Fruit fly (Drosophila melanogaster) whole organism, embryonic: ENCODE data around the gene CG7766.

ENCODE experiments used
- Ada2b ChIP-seq: fragments of 200-800 bp; sonication (Bioruptor generic); IDR thresholded peaks from 2 replicates; pipeline ENCODE4 v1.3.6; 2022; ENCODE audit warnings: missing biosample characterization, missing genetic modification characterization
- BEAF-32 ChIP-seq: fragments of 200-800 bp; sonication (Bioruptor generic); optimal IDR thresholded peaks from 3 replicates; lab custom pipeline; 2017; ENCODE audit warnings: missing biosample characterization, missing genetic modification characterization, mild to moderate bottlenecking, moderate library complexity, missing genetic modification reagents
- CG10979 ChIP-seq: fragments of 200-800 bp; sonication (Bioruptor generic); optimal IDR thresholded peaks from 2 replicates; lab custom pipeline; 2018; ENCODE audit warnings: missing biosample characterization, mild to moderate bottlenecking, missing genetic modification characterization, moderate library complexity
- CG11398 ChIP-seq: fragments of 200-800 bp; sonication (Bioruptor generic); optimal IDR thresholded peaks from 2 replicates; lab custom pipeline; 2016; ENCODE audit warnings: missing biosample characterization, missing genetic modification characterization
- CG12236 ChIP-seq: fragments of 200-800 bp; sonication (Bioruptor generic); optimal IDR thresholded peaks from 2 replicates; lab custom pipeline; 2016; ENCODE audit warnings: missing biosample characterization, missing genetic modification characterization
- CG13424 ChIP-seq: fragments of 200-800 bp; sonication (Bioruptor generic); optimal IDR thresholded peaks from 2 replicates; lab custom pipeline; 2019; ENCODE audit warnings: missing biosample characterization, mild to moderate bottlenecking, missing genetic modification characterization, moderate library complexity
- CG14014 ChIP-seq: fragments of 200-800 bp; sonication (Bioruptor generic); IDR thresholded peaks from 2 replicates; pipeline ENCODE4 v1.3.6; 2022; ENCODE audit warnings: missing biosample characterization, missing genetic modification characterization
- CG1603 ChIP-seq: fragments of 200-800 bp; sonication (Bioruptor generic); optimal IDR thresholded peaks from 2 replicates; lab custom pipeline; 2019; ENCODE audit warnings: missing biosample characterization, mild to moderate bottlenecking, missing genetic modification characterization, moderate library complexity
- CG16779 ChIP-seq: fragments of 200-800 bp; sonication (Bioruptor generic); IDR thresholded peaks from 2 replicates; pipeline ENCODE4 v1.3.6; 2022; ENCODE audit warnings: missing biosample characterization, missing genetic modification characterization
- CG18262 ChIP-seq: fragments of 200-800 bp; optimal IDR thresholded peaks from 3 replicates; lab custom pipeline; 2019; ENCODE audit warnings: missing biosample characterization, mild to moderate bottlenecking, missing genetic modification characterization, moderate library complexity
- CG18619 ChIP-seq: fragments of 200-800 bp; sonication (Bioruptor generic); optimal IDR thresholded peaks from 3 replicates; lab custom pipeline; 2017; ENCODE audit warnings: missing biosample characterization, mild to moderate bottlenecking, missing genetic modification characterization
- CG30403 ChIP-seq: fragments of 200-800 bp; sonication (Bioruptor generic); optimal IDR thresholded peaks from 3 replicates; lab custom pipeline; 2016; ENCODE audit warnings: missing biosample characterization, missing genetic modification characterization
- CG32532 ChIP-seq: fragments of 200-800 bp; sonication (Bioruptor generic); IDR thresholded peaks from 2 replicates; pipeline ENCODE4 v1.3.6; 2022; ENCODE audit warnings: missing biosample characterization, missing genetic modification characterization
- CG3281 ChIP-seq: fragments of 200-800 bp; sonication (Bioruptor generic); optimal IDR thresholded peaks from 3 replicates; lab custom pipeline; 2017; ENCODE audit warnings: missing biosample characterization, mild to moderate bottlenecking, missing genetic modification characterization
- CG3847 ChIP-seq: fragments of 200-800 bp; sonication (Bioruptor generic); IDR thresholded peaks from 2 replicates; pipeline ENCODE4 v1.3.6; 2022; ENCODE audit warnings: missing biosample characterization, missing genetic modification characterization
- CG6791 ChIP-seq: fragments of 200-800 bp; sonication (Bioruptor generic); IDR thresholded peaks from 3 replicates; pipeline ENCODE4 v1.3.6; 2022; ENCODE audit warnings: missing biosample characterization, missing genetic modification characterization; ENCODE audit not compliant: partially characterized antibody
- CG7745 ChIP-seq: fragments of 200-800 bp; sonication (Bioruptor generic); optimal IDR thresholded peaks from 2 replicates; lab custom pipeline; 2018; ENCODE audit warnings: missing biosample characterization, mild to moderate bottlenecking, missing genetic modification characterization, moderate library complexity
- CG8281 ChIP-seq: fragments of 200-800 bp; sonication (Bioruptor generic); optimal IDR thresholded peaks from 2 replicates; lab custom pipeline; 2018; ENCODE audit warnings: missing biosample characterization, mild to moderate bottlenecking, missing genetic modification characterization, moderate library complexity
- CG8290 ChIP-seq, 3 experiments: fragments of 200-800 bp; sonication (Bioruptor generic); optimal IDR thresholded peaks; 2 replicates each; lab custom pipeline; 2016 to 2019; ENCODE audit warnings: missing biosample characterization in 3 of 3, missing genetic modification characterization in 3 of 3, mild to moderate bottlenecking in 2 of 3, moderate library complexity in 1 of 3
- D19A ChIP-seq: fragments of 200-800 bp; optimal IDR thresholded peaks from 3 replicates; lab custom pipeline; 2019; ENCODE audit warnings: missing biosample characterization, mild to moderate bottlenecking, missing genetic modification characterization, moderate library complexity
- Dfd ChIP-seq, 2 experiments: fragments of >200 bp; optimal IDR thresholded peaks; 2 replicates each; lab custom pipeline; 2017; ENCODE audit warnings: missing biosample characterization in 2 of 2, missing genetic modification characterization in 2 of 2
- Elba2 ChIP-seq: fragments of 200-800 bp; sonication (Bioruptor generic); optimal IDR thresholded peaks from 3 replicates; lab custom pipeline; 2016; ENCODE audit warnings: missing biosample characterization, missing genetic modification characterization
- Fer2 ChIP-seq: fragments of 200-800 bp; sonication (Bioruptor generic); optimal IDR thresholded peaks from 2 replicates; lab custom pipeline; 2018; ENCODE audit warnings: missing biosample characterization, mild to moderate bottlenecking, missing genetic modification characterization, moderate library complexity
- HLH3B ChIP-seq: fragments of 200-800 bp; sonication (Bioruptor generic); IDR thresholded peaks from 2 replicates; pipeline ENCODE4 v1.3.6; 2022; ENCODE audit warnings: missing biosample characterization, missing genetic modification characterization
- HLHmδ ChIP-seq: fragments of 200-800 bp; sonication (Bioruptor generic); optimal IDR thresholded peaks from 2 replicates; lab custom pipeline; 2018; ENCODE audit warnings: missing biosample characterization, mild to moderate bottlenecking, missing genetic modification characterization, moderate library complexity
- Hr39 ChIP-seq: fragments of >200 bp; optimal IDR thresholded peaks from 2 replicates; lab custom pipeline; 2017
- Jarid2 ChIP-seq: fragments of 200-800 bp; sonication (Bioruptor generic); optimal IDR thresholded peaks from 3 replicates; lab custom pipeline; 2017; ENCODE audit warnings: mild to moderate bottlenecking, missing biosample characterization, missing genetic modification reagents, missing genetic modification characterization
- Med ChIP-seq: fragments of 200-800 bp; sonication (Bioruptor generic); peaks from one replicate; lab custom pipeline; 2016; ENCODE audit warnings: missing biosample characterization, missing genetic modification characterization, mild to moderate bottlenecking, inconsistent platforms, moderate library complexity
- NC2α ChIP-seq: fragments of 200-800 bp; sonication (Bioruptor generic); optimal IDR thresholded peaks from 2 replicates; lab custom pipeline; 2016; ENCODE audit warnings: missing biosample characterization, missing genetic modification characterization
- NK7.1 ChIP-seq: fragments of 200-800 bp; sonication (Bioruptor generic); optimal IDR thresholded peaks from 3 replicates; lab custom pipeline; 2016; ENCODE audit warnings: missing biosample characterization, missing genetic modification characterization
- Sry-δ ChIP-seq: fragments of 200-800 bp; sonication (Bioruptor generic); optimal IDR thresholded peaks from 2 replicates; lab custom pipeline; 2016; ENCODE audit warnings: missing biosample characterization, missing genetic modification characterization
- TFAM ChIP-seq: fragments of 200-800 bp; sonication (Bioruptor generic); optimal IDR thresholded peaks from 2 replicates; lab custom pipeline; 2017; ENCODE audit warnings: missing biosample characterization, missing genetic modification characterization, inconsistent platforms
- aop ChIP-seq: fragments of 200-800 bp; sonication (Bioruptor generic); IDR thresholded peaks from 2 replicates; pipeline ENCODE4 v1.3.6; 2022; ENCODE audit warnings: missing biosample characterization, missing genetic modification characterization
- cas ChIP-seq: fragments of 200-800 bp; sonication (Bioruptor generic); IDR thresholded peaks from 2 replicates; pipeline ENCODE4 v1.3.6; 2022; ENCODE audit warnings: missing biosample characterization, missing genetic modification characterization
- dmrt11E ChIP-seq: fragments of 200-800 bp; sonication (Bioruptor generic); optimal IDR thresholded peaks from 3 replicates; lab custom pipeline; 2018; ENCODE audit warnings: missing biosample characterization, mild to moderate bottlenecking, missing genetic modification characterization, moderate library complexity
- dpn ChIP-seq, 2 experiments: fragments of 200-800 bp; sonication (Bioruptor generic); optimal IDR thresholded peaks; 3 replicates each; lab custom pipeline; 2016; ENCODE audit warnings: missing biosample characterization in 2 of 2, missing genetic modification characterization in 2 of 2
- exex ChIP-seq: fragments of 200-800 bp; sonication (Bioruptor generic); optimal IDR thresholded peaks from 4 replicates; lab custom pipeline; 2018; ENCODE audit warnings: missing biosample characterization, mild to moderate bottlenecking, missing genetic modification characterization, moderate library complexity
- ftz-f1 ChIP-seq: fragments of 200-800 bp; sonication (Bioruptor generic); optimal IDR thresholded peaks from 2 replicates; lab custom pipeline; 2016; ENCODE audit warnings: missing biosample characterization, missing genetic modification characterization
- gcm ChIP-seq: fragments of 200-800 bp; sonication (Bioruptor generic); optimal IDR thresholded peaks from 2 replicates; lab custom pipeline; 2019; ENCODE audit warnings: missing biosample characterization, mild to moderate bottlenecking, missing genetic modification characterization, moderate library complexity
- grn ChIP-seq: fragments of 200-800 bp; sonication (Bioruptor generic); optimal IDR thresholded peaks from 3 replicates; lab custom pipeline; 2017; ENCODE audit warnings: missing biosample characterization, missing genetic modification characterization
- insv ChIP-seq, 2 experiments: fragments of 200-800 bp; sonication (Bioruptor generic); optimal IDR thresholded peaks; 3 replicates each; lab custom pipeline; 2016 to 2018; ENCODE audit warnings: missing biosample characterization in 2 of 2, missing genetic modification characterization in 2 of 2
- lbe ChIP-seq: fragments of 200-800 bp; sonication (Bioruptor generic); optimal IDR thresholded peaks from 2 replicates; lab custom pipeline; 2016; ENCODE audit warnings: missing biosample characterization, mild to moderate bottlenecking, missing genetic modification characterization
- pnt ChIP-seq: fragments of 200-800 bp; sonication (Bioruptor generic); optimal IDR thresholded peaks from 3 replicates; lab custom pipeline; 2016; ENCODE audit warnings: missing biosample characterization, missing genetic modification characterization
- prd ChIP-seq, 3 experiments: fragments of >200 bp in 2 of 3; fragments of 200-800 bp in 1 of 3; sonication (Bioruptor generic) in 1 of 3; optimal IDR thresholded peaks in 2 of 3; IDR thresholded peaks in 1 of 3; 2 replicates in 2 of 3; 3 replicates in 1 of 3; pipeline versions ENCODE4 v1.3.6 to Lab custom; 2017 to 2022; ENCODE audit warnings: missing biosample characterization in 1 of 3, missing genetic modification characterization in 1 of 3
- pros ChIP-seq: fragments of 200-800 bp; sonication (Bioruptor generic); optimal IDR thresholded peaks from 3 replicates; lab custom pipeline; 2019; ENCODE audit warnings: missing biosample characterization, mild to moderate bottlenecking, missing genetic modification characterization, moderate library complexity
- shn ChIP-seq: fragments of 200-800 bp; sonication (Bioruptor generic); optimal IDR thresholded peaks from 3 replicates; lab custom pipeline; 2016; ENCODE audit warnings: missing biosample characterization, missing genetic modification characterization
- sim ChIP-seq: fragments of 200-800 bp; sonication (Bioruptor generic); IDR thresholded peaks from 2 replicates; pipeline ENCODE4 v1.3.6; 2022; ENCODE audit warnings: missing biosample characterization, missing genetic modification characterization
- stc ChIP-seq: fragments of 200-800 bp; sonication (Bioruptor generic); IDR thresholded peaks from 2 replicates; pipeline ENCODE4 v1.3.6; 2022; ENCODE audit warnings: missing biosample characterization, missing genetic modification characterization
- tin ChIP-seq: fragments of 200-800 bp; sonication (Bioruptor generic); optimal IDR thresholded peaks from 3 replicates; lab custom pipeline; 2016; ENCODE audit warnings: missing biosample characterization, missing genetic modification characterization

Gene CG7766

DNA sequence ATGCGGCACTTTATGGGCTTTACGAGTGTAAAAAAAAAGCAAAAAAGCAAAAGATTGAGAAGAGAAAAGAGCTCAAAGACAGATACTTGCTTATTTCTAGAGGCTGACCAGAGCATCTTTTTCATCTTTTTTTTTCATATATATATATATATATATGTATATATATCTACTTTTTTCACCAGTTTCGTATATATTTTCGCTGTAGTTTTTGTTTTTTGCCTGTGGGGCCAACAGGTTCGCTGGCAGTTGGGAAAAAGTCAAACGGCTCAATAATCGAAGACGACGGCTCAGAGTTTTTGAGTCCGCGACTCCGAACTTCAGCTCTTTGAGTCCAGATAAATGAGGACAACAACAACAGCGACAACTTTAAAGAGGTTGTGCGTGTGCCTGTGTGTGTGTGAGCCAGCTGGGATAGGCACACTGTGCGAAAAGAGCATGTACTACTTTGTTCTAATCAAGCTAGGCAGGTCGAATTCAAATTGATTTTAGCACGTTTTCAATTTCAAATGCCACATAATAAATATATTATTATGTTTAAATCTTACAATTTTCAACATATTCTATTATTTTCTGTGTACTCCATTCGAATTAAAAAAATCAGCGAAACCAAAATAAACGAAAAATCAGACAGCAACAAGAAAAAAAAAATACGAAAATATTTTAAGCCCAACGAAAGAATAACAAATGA is 36.6 kb downstream of the CG7766 start (continued):
- TF ChIP-seq HLH3B (GFP tag; lab: Robert Waterston, UW) (peak; percentile 45; the same call in 1 of the 2 replicates), HLHmδ (no peak), Hr39 (lab: Kevin White, UChicago) (no peak), tin (GFP tag; lab: Kevin White, UChicago) (no peak), CG8290 (GFP tag; optimal IDR thresholded peaks at IDR 0.05; lab: Kevin White, UChicago) (no peak), CG8290 (tag; optimal IDR thresholded peaks at IDR 0.05; lab: Kevin White, UChicago) (peak in 1 of 2 experiments; percentile 3), dpn (GFP tag; optimal IDR thresholded peaks at IDR 0.05; lab: Kevin White, UChicago) (peak in 1 of 2 experiments; percentile 20), prd (optimal IDR thresholded peaks at IDR 0.05; lab: Kevin White, UChicago) (no peak), prd (GFP tag; IDR thresholded peaks at IDR 0.05; lab: Robert Waterston, UW) (peak; percentile 54; the same call in 2 of the 3 replicates), D19A (tag; lab: Kevin White, UChicago) (no peak), CG6791 (GFP tag; lab: Robert Waterston, UW) (no peak), CG12236 (no peak), dmrt11E (tag; lab: Kevin White, UChicago) (no peak), ftz-f1 (GFP tag; lab: Kevin White, UChicago) (no peak), CG1603 (tag; lab: Kevin White, UChicago) (peak; percentile 6), gcm (GFP tag; lab: Kevin White, UChicago) (no peak), sim (GFP tag; lab: Robert Waterston, UW) (no peak), stc (GFP tag; lab: Robert Waterston, UW) (no peak), CG7745 (tag; lab: Kevin White, UChicago) (no peak), CG32532 (GFP tag; lab: Robert Waterston, UW) (peak; percentile 56), BEAF-32 (GFP tag; lab: Kevin White, UChicago) (no peak), Ada2b (GFP tag; lab: Robert Waterston, UW) (peak; percentile 59), shn (GFP tag; lab: Kevin White, UChicago) (no peak), NK7.1 (GFP tag; lab: Kevin White, UChicago) (no peak), CG16779 (GFP tag; lab: Robert Waterston, UW) (no peak), TFAM (GFP tag; lab: Kevin White, UChicago) (no peak), exex (no peak), cas (GFP tag; lab: Robert Waterston, UW) (no peak), NC2α (GFP tag; lab: Kevin White, UChicago) (no peak), CG30403 (GFP tag; lab: Kevin White, UChicago) (peak; percentile 27), Fer2 (tag; lab: Kevin White, UChicago) (no peak), CG14014 (GFP tag; lab: Robert Waterston, UW) (no peak), Med (GFP tag; lab: Kevin White, UChicago) (peak; percentile 43), CG18262 (tag; lab: Kevin White, UChicago) (peak; percentile 10), Sry-δ (GFP tag; lab: Kevin White, UChicago) (no peak), grn (GFP tag; lab: Kevin White, UChicago) (no peak), Dfd (GFP tag; optimal IDR thresholded peaks at IDR 0.05; lab: Kevin White, UChicago) (no peak), CG10979 (tag; lab: Kevin White, UChicago) (peak; percentile 34), CG18619 (GFP tag; lab: Kevin White, UChicago) (no peak), aop (GFP tag; lab: Robert Waterston, UW) (no peak), pros (GFP tag; lab: Kevin White, UChicago) (no peak), insv (GFP tag; optimal IDR thresholded peaks at IDR 0.05; lab: Kevin White, UChicago) (no peak), CG3281 (GFP tag; lab: Kevin White, UChicago) (peak; percentile 9), CG13424 (peak; percentile 18), CG3847 (GFP tag; lab: Robert Waterston, UW) (0 out of 2 replicates have a peak, but pooled peaks have one; percentile 15), pnt (GFP tag; lab: Kevin White, UChicago) (no peak), CG11398 (GFP tag; lab: Kevin White, UChicago) (no peak), CG8281 (no peak), lbe (peak; percentile 64), Jarid2 (no peak), Elba2 (GFP tag; lab: Kevin White, UChicago) (no peak)
